Fruit fly (Drosophila melanogaster): ENCODE results near the gene kraken.

Gene kraken

dm6 chr2L:821986-822711, 30.4 kb upstream of the kraken start:
- no peak for TF ChIP-seq Hr39 (GFP tag; optimal IDR thresholded peaks at IDR 0.05)
- peak; percentile 78 for TF ChIP-seq svp (GFP tag)
- TF ChIP-seq CG15336 (GFP tag; IDR thresholded peaks at IDR 0.05): peak; percentile 14; the same call in 1 of the 2 replicates
- no peak for TF ChIP-seq Eip93F (GFP tag; optimal IDR thresholded peaks at IDR 0.05)
- 0 out of 3 replicates have a peak, but pooled peaks have one; percentile 4 for TF ChIP-seq CG8119 (GFP tag; IDR thresholded peaks at IDR 0.05)
- no peak for TF ChIP-seq achi (GFP tag; optimal IDR thresholded peaks at IDR 0.05)
- peak; percentile 73 for TF ChIP-seq Eip78C (GFP tag)
- TF ChIP-seq Ets96B (tag; optimal IDR thresholded peaks at IDR 0.05): no peak

DNA sequence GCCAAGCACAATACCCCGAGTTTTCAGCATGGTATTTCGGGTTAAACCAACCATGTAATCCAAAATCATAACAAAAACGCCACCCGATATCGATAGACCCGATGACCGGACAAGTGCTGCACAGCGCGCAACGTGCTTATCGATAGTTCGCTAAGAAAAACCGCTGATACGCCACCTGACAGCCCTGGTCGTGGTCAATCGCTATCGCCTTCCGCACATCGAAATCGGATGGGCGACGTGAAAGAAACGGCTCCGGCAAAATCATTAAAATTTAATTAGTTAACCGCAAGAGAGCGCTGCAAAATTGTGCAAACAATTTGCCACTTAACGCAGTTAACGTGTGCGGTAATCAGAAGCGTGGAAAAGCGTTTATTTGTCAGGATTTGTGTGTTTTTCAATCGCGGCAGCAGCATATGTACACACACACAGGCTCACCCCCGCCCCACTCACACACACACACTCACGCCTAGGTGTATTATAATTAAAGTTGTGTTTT, 26.8 kb upstream of the kraken start, which contains the start of the genes CG3862 and dock:
CG3862 (minus strand) TSS at position 94 of the 496 bp plus-strand sequence.
dock (plus strand) TSS at position 202 of the 496 bp plus-strand sequence.
- peak in 1 of 2 experiments; percentile 33 for TF ChIP-seq ss (GFP tag; optimal IDR thresholded peaks at IDR 0.05)
- TF ChIP-seq esn (GFP tag; optimal IDR thresholded peaks at IDR 0.05): peak; percentile 54
- peak; percentile 35 for TF ChIP-seq CG6854 (GFP tag; optimal IDR thresholded peaks at IDR 0.05)
- TF ChIP-seq lz (GFP tag; optimal IDR thresholded peaks at IDR 0.05): peak; percentile 29
- no peak for TF ChIP-seq Gug (GFP tag; IDR thresholded peaks at IDR 0.05)
- peak; percentile 55 for TF ChIP-seq CG6808 (GFP tag; optimal IDR thresholded peaks at IDR 0.05)
- TF ChIP-seq achi (GFP tag; optimal IDR thresholded peaks at IDR 0.05): peak; percentile 13
- no peak for TF ChIP-seq net (GFP tag; optimal IDR thresholded peaks at IDR 0.05)
- peak; percentile 38 for TF ChIP-seq topi (GFP tag; optimal IDR thresholded peaks at IDR 0.05)
- no peak for TF ChIP-seq CG8632 (GFP tag; optimal IDR thresholded peaks at IDR 0.05)
- TF ChIP-seq cyc (GFP tag; optimal IDR thresholded peaks at IDR 0.05): peak; percentile 33
- TF ChIP-seq CG4318 (GFP tag; optimal IDR thresholded peaks at IDR 0.05): no peak
- TF ChIP-seq Sox14 (GFP tag; optimal IDR thresholded peaks at IDR 0.05): peak; percentile 60
- no peak for TF ChIP-seq CG11762 (GFP tag; optimal IDR thresholded peaks at IDR 0.05; ENCODE audit: insufficient read depth)
- TF ChIP-seq dac (GFP tag; optimal IDR thresholded peaks at IDR 0.05): no peak
- no peak for TF ChIP-seq Hr39 (GFP tag; optimal IDR thresholded peaks at IDR 0.05)
- no peak for TF ChIP-seq salr (GFP tag; optimal IDR thresholded peaks at IDR 0.05)
- peak; percentile 66 for TF ChIP-seq fkh (GFP tag; optimal IDR thresholded peaks at IDR 0.05)
- TF ChIP-seq CG9139 (GFP tag; optimal IDR thresholded peaks at IDR 0.05): no peak
- no peak for TF ChIP-seq OdsH (GFP tag; optimal IDR thresholded peaks at IDR 0.05)
- TF ChIP-seq fd59A (GFP tag; optimal IDR thresholded peaks at IDR 0.05): no peak
- peak; percentile 59 for TF ChIP-seq Eip75B (GFP tag; optimal IDR thresholded peaks at IDR 0.05)
- TF ChIP-seq CG6276 (GFP tag; optimal IDR thresholded peaks at IDR 0.05): no peak
- TF ChIP-seq Hr38 (GFP tag; optimal IDR thresholded peaks at IDR 0.05): no peak
- peak; percentile 13 for TF ChIP-seq dsx (GFP tag; optimal IDR thresholded peaks at IDR 0.05; ENCODE audit: poor library complexity, severe bottlenecking)
- TF ChIP-seq Eip78C (GFP tag): peak; percentile 86
- TF ChIP-seq Ets21C (GFP tag; optimal IDR thresholded peaks at IDR 0.05): peak; percentile 14
- no peak for TF ChIP-seq CG8319 (GFP tag; optimal IDR thresholded peaks at IDR 0.05)
- no peak for TF ChIP-seq Smox (GFP tag; optimal IDR thresholded peaks at IDR 0.05)
- TF ChIP-seq CG3919 (GFP tag; optimal IDR thresholded peaks at IDR 0.05): peak; percentile 32
- TF ChIP-seq pdm3 (GFP tag; optimal IDR thresholded peaks at IDR 0.05): peak; percentile 20
- TF ChIP-seq CG34406 (GFP tag; optimal IDR thresholded peaks at IDR 0.05): no peak
- TF ChIP-seq CG16779 (tag; optimal IDR thresholded peaks at IDR 0.05): peak; percentile 32
- TF ChIP-seq eg (GFP tag; IDR thresholded peaks at IDR 0.05): peak; percentile 34; the same call in 1 of the 3 replicates
- TF ChIP-seq vri (GFP tag; optimal IDR thresholded peaks at IDR 0.05): peak; percentile 70
- TF ChIP-seq Ets96B (tag; optimal IDR thresholded peaks at IDR 0.05): no peak
- no peak for TF ChIP-seq CG10631 (GFP tag; optimal IDR thresholded peaks at IDR 0.05)
- TF ChIP-seq svp (GFP tag): peak; percentile 60
- TF ChIP-seq Met (GFP tag; optimal IDR thresholded peaks at IDR 0.05): no peak
- peak; percentile 21; the same call in 1 of the 2 replicates for TF ChIP-seq CG15336 (GFP tag; IDR thresholded peaks at IDR 0.05)
- no peak for TF ChIP-seq CG3032 (tag; optimal IDR thresholded peaks at IDR 0.05)
- peak; percentile 59; the same call in 1 of the 3 replicates for TF ChIP-seq CG6163 (GFP tag; IDR thresholded peaks at IDR 0.05)
- peak; percentile 30; the same call in 1 of the 3 replicates for TF ChIP-seq CG8119 (GFP tag; IDR thresholded peaks at IDR 0.05)
- peak; percentile 12 for TF ChIP-seq Lpt (GFP tag; optimal IDR thresholded peaks at IDR 0.05)
- TF ChIP-seq acj6 (GFP tag; optimal IDR thresholded peaks at IDR 0.05): no peak
- TF ChIP-seq CG10669 (GFP tag; optimal IDR thresholded peaks at IDR 0.05): peak; percentile 9

Data from whole organism, prepupa.